Worm (Caenorhabditis elegans) whole organism, L4 larva: ENCODE data around the gene col-14.

ENCODE experiments used
- daf-12 ChIP-seq: fragments of 150-350 bp; optimal IDR thresholded peaks from 2 replicates; lab custom pipeline; 2014; ENCODE audit warnings: missing biosample characterization, missing genetic modification reagents, missing genetic modification characterization
- lsy-2 ChIP-seq, 2 experiments: fragments of 150-350 bp in 1 of 2; sonication (generic microtip) in 1 of 2; optimal IDR thresholded peaks; 2 replicates each; lab custom pipeline; 2014 to 2017; ENCODE audit warnings: missing biosample characterization in 2 of 2, missing genetic modification characterization in 2 of 2
- nhr-11 ChIP-seq: fragments of 150-350 bp; optimal IDR thresholded peaks from 2 replicates; lab custom pipeline; 2014; ENCODE audit warnings: missing biosample characterization, missing genetic modification characterization
- snpc-4 ChIP-seq: fragments of 150-350 bp; optimal IDR thresholded peaks from 2 replicates; lab custom pipeline; 2014; ENCODE audit warnings: missing biosample characterization, missing genetic modification characterization

- TF ChIP-seq snpc-4 (tag; lab: Kevin White, UChicago) (no peak), daf-12 (tag; lab: Kevin White, UChicago) (no peak), lsy-2 (tag; optimal IDR thresholded peaks at IDR 0.05; lab: Kevin White, UChicago) (no peak), nhr-11 (no peak)
Observed at ce11 chrIV:7782292-7782691, 29.1 kb downstream of the col-14 start, which contains the start of gene sec-10.
